Fruit fly (Drosophila melanogaster) whole organism, embryonic: ENCODE results near the gene Seipin.

Experiments
- Atf3 ChIP-seq: fragments of 200-800 bp; sonication (Bioruptor generic); optimal IDR thresholded peaks from 3 replicates; lab custom pipeline; 2016; ENCODE audit warnings: missing biosample characterization, missing genetic modification characterization
- CG10209 ChIP-seq: fragments of 200-800 bp; sonication (Bioruptor generic); optimal IDR thresholded peaks from 3 replicates; lab custom pipeline; 2017; ENCODE audit warnings: missing biosample characterization, mild to moderate bottlenecking, missing genetic modification characterization, missing genetic modification reagents
- CG10543 ChIP-seq: fragments of 200-800 bp; sonication (Bioruptor generic); optimal IDR thresholded peaks from 3 replicates; lab custom pipeline; 2017; ENCODE audit warnings: missing biosample characterization, mild to moderate bottlenecking, missing genetic modification characterization, moderate library complexity
- CG10959 ChIP-seq: fragments of 200-800 bp; sonication (Bioruptor generic); IDR thresholded peaks from 2 replicates; pipeline ENCODE4 v1.3.6; 2022; ENCODE audit warnings: missing biosample characterization, missing genetic modification characterization
- CG13624 ChIP-seq: fragments of 200-800 bp; sonication (Bioruptor generic); optimal IDR thresholded peaks from 2 replicates; lab custom pipeline; 2016; ENCODE audit warnings: missing biosample characterization, missing genetic modification characterization
- CG14860 ChIP-seq: fragments of 200-800 bp; sonication (Bioruptor generic); IDR thresholded peaks from 3 replicates; pipeline ENCODE4 v1.3.6; 2022; ENCODE audit warnings: missing biosample characterization, missing genetic modification characterization; ENCODE audit not compliant: partially characterized antibody
- CG17568 ChIP-seq: fragments of 200-800 bp; sonication (Bioruptor generic); optimal IDR thresholded peaks from 2 replicates; lab custom pipeline; 2018; ENCODE audit warnings: missing biosample characterization, mild to moderate bottlenecking, missing genetic modification characterization, moderate library complexity
- CG17829 ChIP-seq: fragments of 200-800 bp; optimal IDR thresholded peaks from 2 replicates; lab custom pipeline; 2019; ENCODE audit warnings: missing biosample characterization, mild to moderate bottlenecking, missing genetic modification characterization, moderate library complexity
- CG18262 ChIP-seq: fragments of 200-800 bp; optimal IDR thresholded peaks from 3 replicates; lab custom pipeline; 2019; ENCODE audit warnings: missing biosample characterization, mild to moderate bottlenecking, missing genetic modification characterization, moderate library complexity
- CG18619 ChIP-seq: fragments of 200-800 bp; sonication (Bioruptor generic); optimal IDR thresholded peaks from 3 replicates; lab custom pipeline; 2017; ENCODE audit warnings: missing biosample characterization, mild to moderate bottlenecking, missing genetic modification characterization
- CG2120 ChIP-seq: fragments of 200-800 bp; sonication (Bioruptor generic); optimal IDR thresholded peaks from 3 replicates; lab custom pipeline; 2016; ENCODE audit warnings: missing biosample characterization, missing genetic modification characterization
- CG2202 ChIP-seq: fragments of 200-800 bp; sonication (Bioruptor generic); optimal IDR thresholded peaks from 2 replicates; lab custom pipeline; 2018; ENCODE audit warnings: missing biosample characterization, mild to moderate bottlenecking, missing genetic modification characterization
- CG30403 ChIP-seq: fragments of 200-800 bp; sonication (Bioruptor generic); optimal IDR thresholded peaks from 3 replicates; lab custom pipeline; 2016; ENCODE audit warnings: missing biosample characterization, missing genetic modification characterization
- CG32532 ChIP-seq: fragments of 200-800 bp; sonication (Bioruptor generic); IDR thresholded peaks from 2 replicates; pipeline ENCODE4 v1.3.6; 2022; ENCODE audit warnings: missing biosample characterization, missing genetic modification characterization
- CG3407 ChIP-seq: fragments of 200-800 bp; sonication (Bioruptor generic); optimal IDR thresholded peaks from 2 replicates; lab custom pipeline; 2018; ENCODE audit warnings: missing biosample characterization, mild to moderate bottlenecking, missing genetic modification characterization
- CG3838 ChIP-seq: fragments of 200-800 bp; sonication (Bioruptor generic); optimal IDR thresholded peaks from 3 replicates; lab custom pipeline; 2016; ENCODE audit warnings: missing biosample characterization, missing genetic modification characterization
- CG5245 ChIP-seq: fragments of 200-800 bp; sonication (Bioruptor generic); optimal IDR thresholded peaks from 3 replicates; lab custom pipeline; 2016; ENCODE audit warnings: missing biosample characterization, missing genetic modification characterization
- CG5953 ChIP-seq: fragments of 200-800 bp; sonication (Bioruptor generic); IDR thresholded peaks from 2 replicates; pipeline ENCODE4 v1.3.6; 2022; ENCODE audit warnings: missing biosample characterization, missing genetic modification characterization
- CG6765 ChIP-seq: fragments of 200-800 bp; sonication (Bioruptor generic); optimal IDR thresholded peaks from 3 replicates; lab custom pipeline; 2017; ENCODE audit warnings: missing biosample characterization, mild to moderate bottlenecking, missing genetic modification characterization
- CG8281 ChIP-seq: fragments of 200-800 bp; sonication (Bioruptor generic); optimal IDR thresholded peaks from 2 replicates; lab custom pipeline; 2018; ENCODE audit warnings: missing biosample characterization, mild to moderate bottlenecking, missing genetic modification characterization, moderate library complexity
- CG8388 ChIP-seq: fragments of 200-800 bp; sonication (Bioruptor generic); optimal IDR thresholded peaks from 2 replicates; lab custom pipeline; 2019; ENCODE audit warnings: missing biosample characterization, mild to moderate bottlenecking, missing genetic modification characterization, moderate library complexity
- CG9876 ChIP-seq: fragments of 200-800 bp; sonication (Bioruptor generic); optimal IDR thresholded peaks from 2 replicates; lab custom pipeline; 2016; ENCODE audit warnings: missing biosample characterization, missing genetic modification characterization
- E2f1 ChIP-seq: fragments of 200-800 bp; sonication (Bioruptor generic); IDR thresholded peaks from 2 replicates; pipeline ENCODE4 v1.3.6; 2022; ENCODE audit warnings: missing biosample characterization, missing genetic modification characterization
- Elba2 ChIP-seq: fragments of 200-800 bp; sonication (Bioruptor generic); optimal IDR thresholded peaks from 3 replicates; lab custom pipeline; 2016; ENCODE audit warnings: missing biosample characterization, missing genetic modification characterization
- Ets97D ChIP-seq: fragments of 200-800 bp; sonication (Bioruptor generic); optimal IDR thresholded peaks from 3 replicates; lab custom pipeline; 2016; ENCODE audit warnings: missing biosample characterization, missing genetic modification characterization
- HLH3B ChIP-seq: fragments of 200-800 bp; sonication (Bioruptor generic); IDR thresholded peaks from 2 replicates; pipeline ENCODE4 v1.3.6; 2022; ENCODE audit warnings: missing biosample characterization, missing genetic modification characterization
- Hey ChIP-seq: fragments of 200-800 bp; sonication (Bioruptor generic); optimal IDR thresholded peaks from 3 replicates; lab custom pipeline; 2018; ENCODE audit warnings: missing biosample characterization, mild to moderate bottlenecking, missing genetic modification characterization
- Hsf ChIP-seq: fragments of 200-800 bp; sonication (Bioruptor generic); optimal IDR thresholded peaks from 3 replicates; lab custom pipeline; 2016; ENCODE audit warnings: missing biosample characterization, missing genetic modification characterization
- Lim3 ChIP-seq: fragments of 200-800 bp; sonication (Bioruptor generic); IDR thresholded peaks from 2 replicates; pipeline ENCODE4 v1.3.6; 2022; ENCODE audit warnings: missing biosample characterization, missing genetic modification characterization
- MBD-R2 ChIP-seq: fragments of 200-800 bp; sonication (Bioruptor generic); IDR thresholded peaks from 2 replicates; pipeline ENCODE4 v1.3.6; 2022; ENCODE audit warnings: missing biosample characterization, missing genetic modification characterization
- MESR4 ChIP-seq: fragments of 200-800 bp; sonication (Bioruptor generic); optimal IDR thresholded peaks from 2 replicates; lab custom pipeline; 2018; ENCODE audit warnings: missing biosample characterization, mild to moderate bottlenecking, missing genetic modification characterization, moderate library complexity
- Oaz ChIP-seq: fragments of 200-800 bp; sonication (Bioruptor generic); IDR thresholded peaks from 2 replicates; pipeline ENCODE4 v1.3.6; 2022; ENCODE audit warnings: missing biosample characterization, missing genetic modification characterization
- Sry-β ChIP-seq: fragments of 200-800 bp; sonication (Bioruptor generic); optimal IDR thresholded peaks from 2 replicates; lab custom pipeline; 2018; ENCODE audit warnings: missing biosample characterization, mild to moderate bottlenecking, missing genetic modification characterization, moderate library complexity
- ab ChIP-seq: fragments of 200-800 bp; sonication (Bioruptor generic); optimal IDR thresholded peaks from 2 replicates; lab custom pipeline; 2016; ENCODE audit warnings: missing biosample characterization, missing genetic modification characterization
- amos ChIP-seq: fragments of 200-800 bp; sonication (Bioruptor generic); IDR thresholded peaks from 2 replicates; pipeline ENCODE4 v1.3.6; 2022; ENCODE audit warnings: missing biosample characterization, missing genetic modification characterization; ENCODE audit not compliant: partially characterized antibody
- ara ChIP-seq: fragments of 200-800 bp; sonication (Bioruptor generic); IDR thresholded peaks from 2 replicates; pipeline ENCODE4 v1.3.6; 2022; ENCODE audit warnings: missing biosample characterization, missing genetic modification characterization
- btn ChIP-seq: fragments of 200-800 bp; sonication (Bioruptor generic); optimal IDR thresholded peaks from 2 replicates; lab custom pipeline; 2016; ENCODE audit warnings: missing biosample characterization, missing genetic modification characterization
- chinmo ChIP-seq: fragments of 200-800 bp; sonication (Bioruptor generic); IDR thresholded peaks from 4 replicates; pipeline ENCODE4 v1.3.6; 2022; ENCODE audit warnings: missing biosample characterization, missing genetic modification characterization; ENCODE audit not compliant: partially characterized antibody
- ci ChIP-seq: fragments of 200-800 bp; sonication (Bioruptor generic); IDR thresholded peaks from 3 replicates; pipeline ENCODE4 v1.3.6; 2022; ENCODE audit warnings: missing biosample characterization, missing genetic modification characterization
- dati ChIP-seq: fragments of 200-800 bp; sonication (Bioruptor generic); IDR thresholded peaks from 2 replicates; pipeline ENCODE4 v1.3.6; 2022; ENCODE audit warnings: missing biosample characterization, missing genetic modification characterization
- en ChIP-seq: fragments of 200-800 bp; sonication (Bioruptor generic); optimal IDR thresholded peaks from 2 replicates; lab custom pipeline; 2016; ENCODE audit warnings: missing biosample characterization, missing genetic modification characterization
- fd102C ChIP-seq: fragments of 200-800 bp; sonication (Bioruptor generic); optimal IDR thresholded peaks from 2 replicates; lab custom pipeline; 2018; ENCODE audit warnings: missing biosample characterization, mild to moderate bottlenecking, missing genetic modification characterization, moderate library complexity
- gcm2 ChIP-seq: fragments of 200-800 bp; sonication (Bioruptor generic); optimal IDR thresholded peaks from 2 replicates; lab custom pipeline; 2016; ENCODE audit warnings: missing biosample characterization, missing genetic modification characterization
- mirr ChIP-seq: fragments of 200-800 bp; sonication (Bioruptor generic); optimal IDR thresholded peaks from 3 replicates; lab custom pipeline; 2018; ENCODE audit warnings: missing biosample characterization, mild to moderate bottlenecking, missing genetic modification characterization
- nmo ChIP-seq: fragments of 200-800 bp; sonication (Bioruptor generic); optimal IDR thresholded peaks from 2 replicates; lab custom pipeline; 2018; ENCODE audit warnings: missing biosample characterization, mild to moderate bottlenecking, missing genetic modification characterization, moderate library complexity
- run ChIP-seq: fragments of 200-800 bp; sonication (Bioruptor generic); optimal IDR thresholded peaks from 3 replicates; lab custom pipeline; 2018; ENCODE audit warnings: missing biosample characterization, mild to moderate bottlenecking, missing genetic modification characterization
- sr ChIP-seq: fragments of 200-800 bp; sonication (Bioruptor generic); IDR thresholded peaks from 3 replicates; pipeline ENCODE4 v1.3.6; 2022; ENCODE audit warnings: missing biosample characterization, missing genetic modification characterization
- tup ChIP-seq: fragments of 200-800 bp; sonication (Bioruptor generic); optimal IDR thresholded peaks from 2 replicates; lab custom pipeline; 2016; ENCODE audit warnings: missing biosample characterization, mild to moderate bottlenecking, missing genetic modification characterization, moderate library complexity
- zfh1 ChIP-seq: fragments of 200-800 bp; sonication (Bioruptor generic); IDR thresholded peaks from 3 replicates; pipeline ENCODE4 v1.3.6; 2022; ENCODE audit warnings: missing biosample characterization, missing genetic modification characterization

Gene Seipin

dm6 chrX:2593094-2593752 lies 26.4 kb upstream of the Seipin start:
- TF ChIP-seq nmo (GFP tag; lab: Kevin White, UChicago) (no peak), chinmo (GFP tag; lab: Robert Waterston, UW) (0 out of 4 replicates have a peak, but pooled peaks have one; percentile 23)

- peak; percentile 85 for TF ChIP-seq CG5953
- peak; percentile 88 for TF ChIP-seq MBD-R2 (GFP tag; lab: Robert Waterston, UW)
- TF ChIP-seq CG30403, result peak; percentile 90
- peak; percentile 62 for TF ChIP-seq CG8281 (tag; lab: Kevin White, UChicago)
- peak; percentile 94 for TF ChIP-seq HLH3B (GFP tag; lab: Robert Waterston, UW)
- TF ChIP-seq CG13624 (GFP tag; lab: Kevin White, UChicago), result peak; percentile 94
- peak; percentile 75 for TF ChIP-seq CG18262 (tag; lab: Kevin White, UChicago)
- peak; percentile 59 for TF ChIP-seq CG3838 (GFP tag; lab: Kevin White, UChicago)
- TF ChIP-seq MESR4, result peak; percentile 30
- TF ChIP-seq ci (GFP tag; lab: Robert Waterston, UW), result peak; percentile 96
- TF ChIP-seq sr (GFP tag; lab: Robert Waterston, UW), result peak; percentile 86
- TF ChIP-seq CG10209 (GFP tag; lab: Kevin White, UChicago), result peak; percentile 90
- peak; percentile 75 for TF ChIP-seq mirr (GFP tag; lab: Kevin White, UChicago)
- no peak for TF ChIP-seq CG2202
- peak; percentile 78 for TF ChIP-seq dati (GFP tag; lab: Robert Waterston, UW)
- TF ChIP-seq Oaz (GFP tag; lab: Robert Waterston, UW), result peak; percentile 86
- TF ChIP-seq CG9876, result peak; percentile 91
- peak; percentile 74 for TF ChIP-seq tup (GFP tag; lab: Kevin White, UChicago)
- peak; percentile 95 for TF ChIP-seq zfh1
- TF ChIP-seq ara, result peak; percentile 92
- peak; percentile 92 for TF ChIP-seq CG5245
- TF ChIP-seq Hey (tag; lab: Kevin White, UChicago), result peak; percentile 68
- peak; percentile 86 for TF ChIP-seq CG10959
- peak; percentile 63 for TF ChIP-seq CG3407
- peak; percentile 97 for TF ChIP-seq CG2120 (GFP tag; lab: Kevin White, UChicago)
- TF ChIP-seq CG32532 (GFP tag; lab: Robert Waterston, UW), result peak; percentile 97
- peak; percentile 87 for TF ChIP-seq CG18619 (GFP tag; lab: Kevin White, UChicago)
- TF ChIP-seq Atf3 (GFP tag; lab: Kevin White, UChicago), result peak; percentile 78
- TF ChIP-seq Hsf (GFP tag; lab: Kevin White, UChicago), result peak; percentile 88
- peak; percentile 94 for TF ChIP-seq E2f1 (GFP tag; lab: Robert Waterston, UW)
- TF ChIP-seq CG17568 (GFP tag; lab: Kevin White, UChicago), result no peak
- TF ChIP-seq CG14860 (GFP tag; lab: Robert Waterston, UW), result no peak
- TF ChIP-seq btn (GFP tag; lab: Kevin White, UChicago), result peak; percentile 78
- TF ChIP-seq CG17829, result peak; percentile 82
- TF ChIP-seq fd102C (GFP tag; lab: Kevin White, UChicago), result no peak
- TF ChIP-seq gcm2 (GFP tag; lab: Kevin White, UChicago), result peak; percentile 69
- TF ChIP-seq run, result peak; percentile 66
- peak; percentile 7 for TF ChIP-seq Elba2 (GFP tag; lab: Kevin White, UChicago)
- TF ChIP-seq Sry-β, result no peak
- peak; percentile 69 for TF ChIP-seq Ets97D (GFP tag; lab: Kevin White, UChicago)
- peak; percentile 85 for TF ChIP-seq CG6765 (GFP tag; lab: Kevin White, UChicago)
- no peak for TF ChIP-seq CG8388 (GFP tag; lab: Kevin White, UChicago)
- no peak for TF ChIP-seq amos (GFP tag; lab: Robert Waterston, UW)
- peak; percentile 84 for TF ChIP-seq ab
- peak; percentile 69 for TF ChIP-seq en
- TF ChIP-seq Lim3 (GFP tag; lab: Robert Waterston, UW), result peak; percentile 75
- TF ChIP-seq CG10543, result peak; percentile 79
These were observed 25.9 kb upstream of the Seipin start for dm6 chrX:2593753-2594096.
